Worm (Caenorhabditis elegans): Measurements from ENCODE around the gene srbc-22.

- no peak for TF ChIP-seq nhr-102 (tag; optimal IDR thresholded peaks at IDR 0.05)
- TF ChIP-seq mxl-3 (GFP tag; optimal IDR thresholded peaks at IDR 0.05) = no peak
- TF ChIP-seq egl-27 (tag; optimal IDR thresholded peaks at IDR 0.05) = no peak
- TF ChIP-seq dmd-6 (GFP tag; IDR thresholded peaks at IDR 0.05) = no peak
- TF ChIP-seq fkh-10 (GFP tag; optimal IDR thresholded peaks at IDR 0.05) = no peak
- no peak for TF ChIP-seq lsy-2 (tag; optimal IDR thresholded peaks at IDR 0.05)
- no peak for TF ChIP-seq Y105C5A.15 (GFP tag; IDR thresholded peaks at IDR 0.05)
- no peak for TF ChIP-seq aly-2 (tag; optimal IDR thresholded peaks at IDR 0.05)
- no peak for TF ChIP-seq pha-4 (GFP tag; IDR thresholded peaks at IDR 0.05)
- peak; percentile 44 for TF ChIP-seq pha-4 (tag; optimal IDR thresholded peaks at IDR 0.05)
- TF ChIP-seq Y75B8A.6 (GFP tag; IDR thresholded peaks at IDR 0.05) = no peak
- no peak for TF ChIP-seq snpc-4 (tag; optimal IDR thresholded peaks at IDR 0.05)
- no peak for TF ChIP-seq arid-1 (GFP tag; conservative IDR thresholded peaks at IDR 0.05)
- peak; percentile 4 for TF ChIP-seq pqm-1 (tag; optimal IDR thresholded peaks at IDR 0.05)
Measured at ce11 chrV:2109295-2109694, 47.6 kb upstream of the srbc-22 start, which contains the start of gene ckb-4.

Measured in whole organism, L4 larva.